Fruit fly (Drosophila melanogaster) whole organism, embryonic: Measurements from ENCODE around the gene CG42728.

Experiments
- Ada2b ChIP-seq: fragments of 200-800 bp; sonication (Bioruptor generic); IDR thresholded peaks from 2 replicates; pipeline ENCODE4 v1.3.6; 2022; ENCODE audit warnings: missing biosample characterization, missing genetic modification characterization
- Adf1 ChIP-seq: fragments of 200-800 bp; sonication (Bioruptor generic); IDR thresholded peaks from 2 replicates; pipeline ENCODE4 v1.3.6; 2022; ENCODE audit warnings: missing biosample characterization, missing genetic modification characterization
- Awh ChIP-seq: fragments of 200-800 bp; sonication (Bioruptor generic); IDR thresholded peaks from 2 replicates; pipeline ENCODE4, ENCODE4 v1.3.6; 2022; ENCODE audit warnings: missing biosample characterization, missing genetic modification characterization
- CG10321 ChIP-seq: fragments of 200-800 bp; sonication (Bioruptor generic); IDR thresholded peaks from 2 replicates; pipeline ENCODE4 v1.3.6; 2022; ENCODE audit warnings: missing biosample characterization, missing genetic modification characterization
- CG10654 ChIP-seq: fragments of 200-800 bp; sonication (Bioruptor generic); optimal IDR thresholded peaks from 2 replicates; lab custom pipeline; 2016; ENCODE audit warnings: missing biosample characterization, missing genetic modification characterization
- CG11398 ChIP-seq: fragments of 200-800 bp; sonication (Bioruptor generic); optimal IDR thresholded peaks from 2 replicates; lab custom pipeline; 2016; ENCODE audit warnings: missing biosample characterization, missing genetic modification characterization
- CG12155 ChIP-seq: fragments of 200-800 bp; sonication (Bioruptor generic); optimal IDR thresholded peaks from 3 replicates; lab custom pipeline; 2016; ENCODE audit warnings: missing biosample characterization, missing genetic modification characterization
- CG12299 ChIP-seq: fragments of 200-800 bp; sonication (Bioruptor generic); optimal IDR thresholded peaks from 2 replicates; lab custom pipeline; 2018; ENCODE audit warnings: missing biosample characterization, mild to moderate bottlenecking, missing genetic modification characterization
- CG13296 ChIP-seq: fragments of 200-800 bp; sonication (Bioruptor generic); optimal IDR thresholded peaks from 3 replicates; lab custom pipeline; 2018; ENCODE audit warnings: missing biosample characterization, mild to moderate bottlenecking, missing genetic modification characterization
- CG13624 ChIP-seq: fragments of 200-800 bp; sonication (Bioruptor generic); optimal IDR thresholded peaks from 2 replicates; lab custom pipeline; 2016; ENCODE audit warnings: missing biosample characterization, missing genetic modification characterization
- CG14441 ChIP-seq: fragments of 200-800 bp; sonication (Bioruptor generic); IDR thresholded peaks from 2 replicates; pipeline ENCODE4 v1.3.6; 2022; ENCODE audit warnings: missing biosample characterization, missing genetic modification characterization
- CG15011 ChIP-seq: fragments of 200-800 bp; sonication (Bioruptor generic); optimal IDR thresholded peaks from 3 replicates; lab custom pipeline; 2018; ENCODE audit warnings: missing biosample characterization, mild to moderate bottlenecking, missing genetic modification characterization
- CG16779 ChIP-seq: fragments of 200-800 bp; sonication (Bioruptor generic); IDR thresholded peaks from 2 replicates; pipeline ENCODE4 v1.3.6; 2022; ENCODE audit warnings: missing biosample characterization, missing genetic modification characterization
- CG17385 ChIP-seq: fragments of 200-800 bp; sonication (Bioruptor generic); optimal IDR thresholded peaks from 3 replicates; lab custom pipeline; 2018; ENCODE audit warnings: missing biosample characterization, mild to moderate bottlenecking, missing genetic modification characterization
- CG2202 ChIP-seq: fragments of 200-800 bp; sonication (Bioruptor generic); optimal IDR thresholded peaks from 2 replicates; lab custom pipeline; 2018; ENCODE audit warnings: missing biosample characterization, mild to moderate bottlenecking, missing genetic modification characterization
- CG30431 ChIP-seq: fragments of 200-800 bp; sonication (Bioruptor generic); optimal IDR thresholded peaks from 2 replicates; lab custom pipeline; 2017; ENCODE audit warnings: missing biosample characterization, missing genetic modification characterization
- CG31365 ChIP-seq: fragments of 200-800 bp; sonication (Bioruptor generic); optimal IDR thresholded peaks from 2 replicates; lab custom pipeline; 2018; ENCODE audit warnings: missing biosample characterization, mild to moderate bottlenecking, missing genetic modification characterization
- CG34376 ChIP-seq: fragments of 200-800 bp; sonication (Bioruptor generic); optimal IDR thresholded peaks from 2 replicates; lab custom pipeline; 2018; ENCODE audit warnings: missing biosample characterization, mild to moderate bottlenecking, missing genetic modification characterization
- CG4404 ChIP-seq: fragments of 200-800 bp; sonication (Bioruptor generic); IDR thresholded peaks from 2 replicates; pipeline ENCODE4 v1.3.6; 2022; ENCODE audit warnings: missing biosample characterization, missing genetic modification characterization
- CG6272 ChIP-seq: fragments of 200-800 bp; sonication (Bioruptor generic); IDR thresholded peaks from 2 replicates; pipeline ENCODE4 v1.3.6; 2022; ENCODE audit warnings: missing biosample characterization, missing genetic modification characterization
- CG6791 ChIP-seq: fragments of 200-800 bp; sonication (Bioruptor generic); IDR thresholded peaks from 3 replicates; pipeline ENCODE4 v1.3.6; 2022; ENCODE audit warnings: missing biosample characterization, missing genetic modification characterization; ENCODE audit not compliant: partially characterized antibody
- CG6813 ChIP-seq: fragments of 200-800 bp; sonication (Bioruptor generic); optimal IDR thresholded peaks from 2 replicates; lab custom pipeline; 2017; ENCODE audit warnings: missing biosample characterization, missing genetic modification characterization, mild to moderate bottlenecking, moderate library complexity, missing genetic modification reagents
- CG8281 ChIP-seq: fragments of 200-800 bp; sonication (Bioruptor generic); optimal IDR thresholded peaks from 2 replicates; lab custom pipeline; 2018; ENCODE audit warnings: missing biosample characterization, mild to moderate bottlenecking, missing genetic modification characterization, moderate library complexity
- CG9876 ChIP-seq: fragments of 200-800 bp; sonication (Bioruptor generic); optimal IDR thresholded peaks from 2 replicates; lab custom pipeline; 2016; ENCODE audit warnings: missing biosample characterization, missing genetic modification characterization
- Deaf1 ChIP-seq: fragments of 200-800 bp; optimal IDR thresholded peaks from 3 replicates; lab custom pipeline; 2019; ENCODE audit warnings: missing biosample characterization, mild to moderate bottlenecking, missing genetic modification characterization, moderate library complexity
- Dip3 ChIP-seq: fragments of 200-800 bp; sonication (Bioruptor generic); optimal IDR thresholded peaks from 3 replicates; lab custom pipeline; 2016; ENCODE audit warnings: missing biosample characterization, missing genetic modification characterization
- HLH3B ChIP-seq: fragments of 200-800 bp; sonication (Bioruptor generic); IDR thresholded peaks from 2 replicates; pipeline ENCODE4 v1.3.6; 2022; ENCODE audit warnings: missing biosample characterization, missing genetic modification characterization
- Kr ChIP-seq: fragments of 200-800 bp; sonication (Bioruptor generic); optimal IDR thresholded peaks from 2 replicates; lab custom pipeline; 2017; ENCODE audit warnings: missing biosample characterization, mild to moderate bottlenecking, missing genetic modification characterization
- Neu2 ChIP-seq: fragments of 200-800 bp; sonication (Bioruptor generic); optimal IDR thresholded peaks from 3 replicates; lab custom pipeline; 2016; ENCODE audit warnings: missing biosample characterization, missing genetic modification characterization, borderline replicate concordance
- Nf-YA ChIP-seq: fragments of 200-800 bp; sonication (Bioruptor generic); IDR thresholded peaks from 2 replicates; pipeline ENCODE4 v1.3.6; 2022; ENCODE audit warnings: missing biosample characterization, missing genetic modification characterization
- NfI ChIP-seq: fragments of 200-800 bp; sonication (Bioruptor generic); optimal IDR thresholded peaks from 3 replicates; lab custom pipeline; 2018; ENCODE audit warnings: missing biosample characterization, mild to moderate bottlenecking, missing genetic modification characterization, moderate library complexity
- Sin3A ChIP-seq: fragments of >200 bp; optimal IDR thresholded peaks from 2 replicates; lab custom pipeline; 2018
- Sox100B ChIP-seq: fragments of 200-800 bp; sonication (Bioruptor generic); optimal IDR thresholded peaks from 3 replicates; lab custom pipeline; 2018; ENCODE audit warnings: missing biosample characterization, mild to moderate bottlenecking, missing genetic modification characterization
- Vsx1 ChIP-seq: fragments of 200-800 bp; sonication (Bioruptor generic); optimal IDR thresholded peaks from 2 replicates; lab custom pipeline; 2017; ENCODE audit warnings: missing biosample characterization, mild to moderate bottlenecking, missing genetic modification characterization, missing genetic modification reagents
- YL-1 ChIP-seq: fragments of 200-800 bp; sonication (Bioruptor generic); optimal IDR thresholded peaks from 3 replicates; lab custom pipeline; 2017; ENCODE audit warnings: missing biosample characterization, mild to moderate bottlenecking, missing genetic modification characterization
- aop ChIP-seq: fragments of 200-800 bp; sonication (Bioruptor generic); IDR thresholded peaks from 2 replicates; pipeline ENCODE4 v1.3.6; 2022; ENCODE audit warnings: missing biosample characterization, missing genetic modification characterization
- bab2 ChIP-seq: fragments of 200-800 bp; sonication (Bioruptor generic); optimal IDR thresholded peaks from 2 replicates; lab custom pipeline; 2016; ENCODE audit warnings: missing biosample characterization, missing genetic modification characterization
- br ChIP-seq: fragments of >200 bp; optimal IDR thresholded peaks from 2 replicates; lab custom pipeline; 2017
- cg ChIP-seq: fragments of 200-800 bp; sonication (Bioruptor generic); optimal IDR thresholded peaks from 3 replicates; lab custom pipeline; 2019; ENCODE audit warnings: missing biosample characterization, mild to moderate bottlenecking, missing genetic modification characterization, moderate library complexity
- chinmo ChIP-seq: fragments of 200-800 bp; sonication (Bioruptor generic); IDR thresholded peaks from 4 replicates; pipeline ENCODE4 v1.3.6; 2022; ENCODE audit warnings: missing biosample characterization, missing genetic modification characterization; ENCODE audit not compliant: partially characterized antibody
- chm ChIP-seq: fragments of 200-800 bp; sonication (Bioruptor generic); IDR thresholded peaks from 2 replicates; pipeline ENCODE4 v1.3.6; 2022; ENCODE audit warnings: missing biosample characterization, missing genetic modification characterization
- dpn ChIP-seq, 2 experiments: fragments of 200-800 bp; sonication (Bioruptor generic); optimal IDR thresholded peaks; 3 replicates each; lab custom pipeline; 2016; ENCODE audit warnings: missing biosample characterization in 2 of 2, missing genetic modification characterization in 2 of 2
- gfzf ChIP-seq: fragments of 200-800 bp; sonication (Bioruptor generic); optimal IDR thresholded peaks from 2 replicates; lab custom pipeline; 2016; ENCODE audit warnings: missing biosample characterization, mild to moderate bottlenecking, missing genetic modification characterization, moderate library complexity
- gro ChIP-seq: fragments of 200-800 bp; sonication (Bioruptor generic); optimal IDR thresholded peaks from 2 replicates; lab custom pipeline; 2016; ENCODE audit warnings: missing biosample characterization, missing genetic modification characterization
- ham ChIP-seq: fragments of 200-800 bp; sonication (Bioruptor generic); IDR thresholded peaks from 2 replicates; pipeline ENCODE4 v1.3.6; 2022; ENCODE audit warnings: missing biosample characterization, missing genetic modification characterization
- luna ChIP-seq: fragments of 200-800 bp; sonication (Bioruptor generic); optimal IDR thresholded peaks from 2 replicates; lab custom pipeline; 2016; ENCODE audit warnings: missing biosample characterization, missing genetic modification characterization
- mirr ChIP-seq: fragments of 200-800 bp; sonication (Bioruptor generic); optimal IDR thresholded peaks from 3 replicates; lab custom pipeline; 2018; ENCODE audit warnings: missing biosample characterization, mild to moderate bottlenecking, missing genetic modification characterization
- nerfin-1 ChIP-seq: fragments of 200-800 bp; sonication (Bioruptor generic); optimal IDR thresholded peaks from 3 replicates; lab custom pipeline; 2019; ENCODE audit warnings: missing biosample characterization, mild to moderate bottlenecking, missing genetic modification characterization, moderate library complexity
- nom ChIP-seq: fragments of 200-800 bp; sonication (Bioruptor generic); optimal IDR thresholded peaks from 2 replicates; lab custom pipeline; 2017; ENCODE audit warnings: missing biosample characterization, missing genetic modification characterization, mild to moderate bottlenecking, moderate library complexity, missing genetic modification reagents
- stc ChIP-seq: fragments of 200-800 bp; sonication (Bioruptor generic); IDR thresholded peaks from 2 replicates; pipeline ENCODE4 v1.3.6; 2022; ENCODE audit warnings: missing biosample characterization, missing genetic modification characterization
- vvl ChIP-seq: fragments of 200-800 bp; sonication (Bioruptor generic); IDR thresholded peaks from 2 replicates; pipeline ENCODE4 v1.3.6; 2022; ENCODE audit warnings: missing biosample characterization, missing genetic modification characterization

Gene CG42728

DNA sequence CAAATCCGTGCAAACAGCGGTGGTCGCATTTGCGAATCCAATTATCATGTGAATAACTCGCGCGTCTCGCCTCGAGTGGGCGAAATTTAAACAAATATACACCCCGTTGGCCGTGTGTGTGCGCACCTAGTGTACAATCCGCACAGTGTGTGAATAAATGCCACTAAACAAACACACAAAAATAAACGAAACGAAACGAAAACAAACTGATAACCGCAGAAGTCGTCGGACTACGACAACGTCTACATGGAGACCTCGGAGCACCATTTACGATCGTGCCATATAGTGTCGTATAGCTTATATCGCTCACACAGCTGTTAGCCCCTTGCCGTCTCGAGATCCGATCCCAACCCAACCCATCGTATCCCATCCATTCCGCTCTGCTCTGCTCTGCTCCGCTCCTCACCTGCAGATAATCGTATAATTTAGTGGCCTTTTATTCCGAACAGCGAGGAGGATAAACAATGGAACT, 38.5 kb upstream of the CG42728 start (continued):
- TF ChIP-seq CG2202 (peak; percentile 45), nom (GFP tag; lab: Kevin White, UChicago) (no peak), CG30431 (GFP tag; lab: Kevin White, UChicago) (peak; percentile 36), Deaf1 (tag; lab: Kevin White, UChicago) (peak; percentile 91), YL-1 (GFP tag; lab: Kevin White, UChicago) (peak; percentile 19), CG6791 (GFP tag; lab: Robert Waterston, UW) (peak; percentile 38), Dip3 (GFP tag; lab: Kevin White, UChicago) (no peak), nerfin-1 (tag; lab: Kevin White, UChicago) (peak; percentile 72), chm (GFP tag; lab: Robert Waterston, UW) (peak; percentile 73), CG9876 (GFP tag; lab: Kevin White, UChicago) (no peak), CG12155 (GFP tag; lab: Kevin White, UChicago) (no peak), Vsx1 (GFP tag; lab: Kevin White, UChicago) (no peak), Sin3A (no peak), Nf-YA (0 out of 2 replicates have a peak, but pooled peaks have one; percentile 45), luna (no peak), CG11398 (GFP tag; lab: Kevin White, UChicago) (peak; percentile 61), Sox100B (no peak), aop (GFP tag; lab: Robert Waterston, UW) (no peak), CG13296 (GFP tag; lab: Kevin White, UChicago) (peak; percentile 92), CG4404 (GFP tag; lab: Robert Waterston, UW) (no peak), CG10321 (GFP tag; lab: Robert Waterston, UW) (0 out of 2 replicates have a peak, but pooled peaks have one; percentile 22), stc (GFP tag; lab: Robert Waterston, UW) (0 out of 2 replicates have a peak, but pooled peaks have one; percentile 17), Awh (GFP tag; lab: Robert Waterston, UW) (peak; percentile 62), HLH3B (GFP tag; lab: Robert Waterston, UW) (peak; percentile 49; the same call in 1 of the 2 replicates), CG12299 (tag; lab: Kevin White, UChicago) (peak; percentile 62), CG15011 (peak; percentile 74), NfI (GFP tag; lab: Kevin White, UChicago) (peak; percentile 65), CG31365 (tag; lab: Kevin White, UChicago) (peak; percentile 65), CG13624 (GFP tag; lab: Kevin White, UChicago) (peak; percentile 38), vvl (GFP tag; lab: Robert Waterston, UW) (peak; percentile 69), cg (GFP tag; lab: Kevin White, UChicago) (peak; percentile 74), CG8281 (tag; lab: Kevin White, UChicago) (peak; percentile 55), dpn (GFP tag; optimal IDR thresholded peaks at IDR 0.05; lab: Kevin White, UChicago) (no peak), Ada2b (GFP tag; lab: Robert Waterston, UW) (no peak), gro (GFP tag; lab: Kevin White, UChicago) (peak; percentile 60), CG6813 (GFP tag; lab: Kevin White, UChicago) (peak; percentile 87), ham (GFP tag; lab: Robert Waterston, UW) (peak; percentile 44; the same call in 1 of the 2 replicates), CG17385 (no peak), mirr (GFP tag; lab: Kevin White, UChicago) (peak; percentile 94), Kr (GFP tag; lab: Kevin White, UChicago) (peak; percentile 47), gfzf (GFP tag; lab: Kevin White, UChicago) (no peak), CG14441 (GFP tag; lab: Robert Waterston, UW) (peak; percentile 60; the same call in 1 of the 2 replicates), chinmo (GFP tag; lab: Robert Waterston, UW) (0 out of 4 replicates have a peak, but pooled peaks have one; percentile 44), CG10654 (GFP tag; lab: Kevin White, UChicago) (peak; percentile 26), CG16779 (GFP tag; lab: Robert Waterston, UW) (peak; percentile 22; the same call in 1 of the 2 replicates), Neu2 (GFP tag; lab: Kevin White, UChicago) (no peak), CG34376 (GFP tag; lab: Kevin White, UChicago) (peak; percentile 86), bab2 (GFP tag; lab: Kevin White, UChicago) (peak; percentile 74), br (lab: Kevin White, UChicago) (no peak), Adf1 (GFP tag; lab: Robert Waterston, UW) (peak; percentile 31; the same call in 1 of the 2 replicates), CG6272 (GFP tag; lab: Robert Waterston, UW) (no peak)
